Worm (Caenorhabditis elegans): Measurements from ENCODE around the gene cpna-3.
A peak's percentile ranks its signal among the peaks of the same experiment; 100 is the strongest.

The cpna-3 gene

DNA sequence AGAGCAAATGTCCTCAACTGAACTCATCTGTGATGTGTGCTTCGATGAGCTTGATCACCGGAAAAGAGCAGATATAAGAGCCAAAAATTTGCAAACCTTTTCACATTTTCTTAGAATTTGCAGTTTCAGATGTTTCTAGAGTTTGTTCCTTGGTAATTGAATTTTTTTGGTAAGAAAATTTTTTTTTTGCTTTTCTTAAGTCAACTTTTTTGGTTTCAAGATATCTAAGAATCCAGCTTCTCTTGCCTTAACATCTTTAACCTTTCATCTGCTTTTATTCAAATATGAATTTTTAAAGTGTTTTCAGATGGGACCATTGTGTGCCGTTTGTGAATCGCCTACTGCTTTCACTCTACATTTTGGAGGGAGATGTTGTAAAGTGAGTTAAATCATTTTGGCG lies 26.9 kb upstream of the cpna-3 start, which contains the start of gene nhr-11:
TSS of gene nhr-11 (plus strand) at position 301 of the 400 bp plus-strand sequence.
- TF ChIP-seq blmp-1 (tag; optimal IDR thresholded peaks at IDR 0.05; ENCODE audit: insufficient read depth) (no peak), elt-3 (tag; optimal IDR thresholded peaks at IDR 0.05) (no peak), ztf-1 (GFP tag; conservative IDR thresholded peaks at IDR 0.05) (no peak), ZK546.5 (tag; optimal IDR thresholded peaks at IDR 0.05) (no peak), aly-2 (tag; optimal IDR thresholded peaks at IDR 0.05) (no peak), nhr-129 (tag; optimal IDR thresholded peaks at IDR 0.05) (no peak), peb-1 (tag; optimal IDR thresholded peaks at IDR 0.05) (no peak), lin-13 (GFP tag; optimal IDR thresholded peaks at IDR 0.05) (no peak), nhr-237 (tag; optimal IDR thresholded peaks at IDR 0.05) (no peak), snpc-4 (tag; optimal IDR thresholded peaks at IDR 0.05) (no peak), unc-55 (GFP tag; optimal IDR thresholded peaks at IDR 0.05) (no peak), unc-62 (GFP tag; optimal IDR thresholded peaks at IDR 0.05) (no peak), ama-1 (optimal IDR thresholded peaks at IDR 0.05) (no peak), lin-11 (tag; optimal IDR thresholded peaks at IDR 0.05) (no peak)

DNA sequence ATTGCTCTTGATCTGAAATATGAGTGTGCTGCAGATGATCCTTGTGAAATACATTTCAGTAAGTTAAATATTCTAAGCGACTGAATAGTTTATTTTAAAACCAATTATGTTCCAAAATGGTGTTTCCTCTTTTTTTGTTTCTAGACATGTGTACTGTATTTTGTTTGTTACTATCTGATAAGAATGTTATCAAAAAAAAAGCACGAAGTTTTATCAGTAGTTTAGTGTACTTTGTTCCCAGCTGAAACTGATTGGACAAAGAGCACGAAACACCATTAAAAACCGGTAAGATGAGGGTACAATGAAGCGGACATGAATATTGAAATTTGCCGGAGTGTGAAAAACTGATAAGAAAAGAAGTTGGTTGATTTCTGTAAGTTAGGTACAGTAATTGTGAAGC lies 26.5 kb upstream of the cpna-3 start:
- no peak for TF ChIP-seq mab-5 (tag; optimal IDR thresholded peaks at IDR 0.05)
- peak; percentile 22 for TF ChIP-seq fos-1 (tag; optimal IDR thresholded peaks at IDR 0.05)
- TF ChIP-seq ztf-11 (tag; optimal IDR thresholded peaks at IDR 0.05): no peak
- no peak for TF ChIP-seq C34F6.9 (tag; optimal IDR thresholded peaks at IDR 0.05)
- TF ChIP-seq unc-55 (GFP tag; optimal IDR thresholded peaks at IDR 0.05): no peak
- no peak for TF ChIP-seq nhr-11 (tag; optimal IDR thresholded peaks at IDR 0.05)

DNA sequence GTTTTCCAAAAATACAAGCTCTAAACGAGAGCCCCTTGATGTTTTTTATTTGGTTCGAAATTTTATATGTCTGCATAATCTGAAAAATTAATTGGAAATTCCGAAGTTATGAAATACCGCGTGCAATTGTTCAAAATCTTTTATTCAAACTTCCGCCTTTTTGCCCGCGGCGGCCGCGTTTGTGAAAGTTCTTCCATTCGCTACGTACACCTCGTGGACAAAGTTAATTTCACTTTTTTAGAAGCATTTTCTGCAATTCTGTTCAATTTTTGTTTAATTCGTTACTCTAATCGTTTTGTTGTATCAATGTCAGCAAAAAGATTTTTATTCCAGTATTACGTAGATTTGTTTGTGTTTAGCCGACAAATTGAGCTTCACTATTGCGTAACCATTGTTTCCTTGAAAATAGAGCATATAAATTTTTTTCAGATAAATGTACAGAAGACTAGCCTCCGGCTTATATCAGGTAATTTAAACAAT lies 22.4 kb upstream of the cpna-3 start, which contains the start of gene mppb-1:
TSS of gene mppb-1 (plus strand) at position 430 of the 480 bp plus-strand sequence.
- TF ChIP-seq mbf-1 (tag; optimal IDR thresholded peaks at IDR 0.05) (no peak), nhr-129 (tag; optimal IDR thresholded peaks at IDR 0.05) (peak; percentile 65), sma-9 (GFP tag; optimal IDR thresholded peaks at IDR 0.05) (peak; percentile 92), sma-9 (tag; optimal IDR thresholded peaks at IDR 0.05) (no peak), nhr-10 (tag; optimal IDR thresholded peaks at IDR 0.05) (no peak), mab-5 (tag; optimal IDR thresholded peaks at IDR 0.05) (peak; percentile 60), ama-1 (optimal IDR thresholded peaks at IDR 0.05) (no peak), C34F6.9 (tag; optimal IDR thresholded peaks at IDR 0.05) (peak; percentile 85), alr-1 (tag; optimal IDR thresholded peaks at IDR 0.05) (no peak), sma-3 (GFP tag; optimal IDR thresholded peaks at IDR 0.05) (peak; percentile 87), ztf-1 (GFP tag; conservative IDR thresholded peaks at IDR 0.05) (no peak), nhr-237 (tag; optimal IDR thresholded peaks at IDR 0.05) (no peak), nhr-11 (tag; optimal IDR thresholded peaks at IDR 0.05) (no peak), lin-11 (tag; optimal IDR thresholded peaks at IDR 0.05) (peak; percentile 65), egl-27 (tag; optimal IDR thresholded peaks at IDR 0.05) (peak; percentile 1), fos-1 (tag; optimal IDR thresholded peaks at IDR 0.05) (peak; percentile 51), ztf-4 (tag; optimal IDR thresholded peaks at IDR 0.05) (peak; percentile 67), blmp-1 (tag; optimal IDR thresholded peaks at IDR 0.05; ENCODE audit: insufficient read depth) (peak; percentile 95), sem-4 (tag; optimal IDR thresholded peaks at IDR 0.05) (no peak), lin-13 (GFP tag; optimal IDR thresholded peaks at IDR 0.05) (peak; percentile 83), unc-55 (GFP tag; optimal IDR thresholded peaks at IDR 0.05) (peak; percentile 91), elt-1 (tag; optimal IDR thresholded peaks at IDR 0.05) (no peak), aly-2 (tag; optimal IDR thresholded peaks at IDR 0.05) (no peak), gmeb-1 (tag; optimal IDR thresholded peaks at IDR 0.05) (peak; percentile 96), lsy-2 (tag; optimal IDR thresholded peaks at IDR 0.05) (peak; percentile 63 to 85), zag-1 (tag; optimal IDR thresholded peaks at IDR 0.05) (peak; percentile 28), mdl-1 (tag; optimal IDR thresholded peaks at IDR 0.05) (peak in 1 of 2 experiments; percentile 39), ceh-16 (tag; optimal IDR thresholded peaks at IDR 0.05) (no peak), F13H6.1 (tag; optimal IDR thresholded peaks at IDR 0.05) (peak; percentile 77), nhr-25 (tag; optimal IDR thresholded peaks at IDR 0.05) (peak; percentile 84), elt-3 (tag; optimal IDR thresholded peaks at IDR 0.05) (no peak), skn-1 (tag; optimal IDR thresholded peaks at IDR 0.05) (peak; percentile 18), ZK546.5 (tag; optimal IDR thresholded peaks at IDR 0.05) (no peak), nhr-21 (tag; optimal IDR thresholded peaks at IDR 0.05) (peak; percentile 64), crh-2 (tag; optimal IDR thresholded peaks at IDR 0.05) (peak; percentile 75), nhr-12 (tag; optimal IDR thresholded peaks at IDR 0.05) (no peak), nhr-77 (tag; optimal IDR thresholded peaks at IDR 0.05) (no peak), nhr-23 (tag; optimal IDR thresholded peaks at IDR 0.05) (no peak), Y55F3AM.14 (GFP tag; optimal IDR thresholded peaks at IDR 0.05) (peak; percentile 26), unc-39 (tag; optimal IDR thresholded peaks at IDR 0.05) (no peak), peb-1 (tag; optimal IDR thresholded peaks at IDR 0.05) (no peak), dmd-4 (tag; optimal IDR thresholded peaks at IDR 0.05) (no peak), R02D3.7 (tag; optimal IDR thresholded peaks at IDR 0.05) (no peak), ceh-82 (tag; optimal IDR thresholded peaks at IDR 0.05) (no peak), snpc-4 (tag; optimal IDR thresholded peaks at IDR 0.05) (peak; percentile 23), ztf-11 (tag; optimal IDR thresholded peaks at IDR 0.05) (no peak), unc-62 (GFP tag; optimal IDR thresholded peaks at IDR 0.05) (no peak), nhr-6 (tag; optimal IDR thresholded peaks at IDR 0.05) (no peak)

Measured in whole organism, L2 larva.